Worm (Caenorhabditis elegans) whole organism, L1 larva: ENCODE results near the gene C44B9.3.

Experiments used
- C04F5.9 ChIP-seq: sonication (generic microtip); optimal IDR thresholded peaks from 2 replicates; lab custom pipeline; 2016; ENCODE audit warnings: missing genetic modification characterization, missing compliant biosample characterization
- C16A3.4 ChIP-seq: fragments of 150-350 bp; optimal IDR thresholded peaks from 2 replicates; lab custom pipeline; 2014; ENCODE audit warnings: missing biosample characterization, missing genetic modification characterization
- Y116A8C.19 ChIP-seq: sonication (generic microtip); optimal IDR thresholded peaks from 2 replicates; lab custom pipeline; 2016; ENCODE audit warnings: missing compliant biosample characterization, missing genetic modification characterization, borderline replicate concordance
- aha-1 ChIP-seq: fragments of 150-350 bp; optimal IDR thresholded peaks from 2 replicates; lab custom pipeline; 2014; ENCODE audit warnings: missing biosample characterization, missing genetic modification characterization
- alr-1 ChIP-seq: fragments of 200-800 bp; sonication (Bioruptor generic); optimal IDR thresholded peaks from 2 replicates; lab custom pipeline; 2018; ENCODE audit warnings: borderline replicate concordance, mild to moderate bottlenecking, missing genetic modification characterization, missing compliant biosample characterization
- aly-2 ChIP-seq: fragments of 150-350 bp; optimal IDR thresholded peaks from 2 replicates; lab custom pipeline; 2014; ENCODE audit warnings: missing biosample characterization, missing genetic modification characterization
- blmp-1 ChIP-seq: fragments of 150-350 bp; optimal IDR thresholded peaks from 2 replicates; lab custom pipeline; 2014; ENCODE audit warnings: missing biosample characterization, missing genetic modification characterization
- ceh-63 ChIP-seq: fragments of 200-800 bp; sonication (Bioruptor generic); optimal IDR thresholded peaks from 2 replicates; lab custom pipeline; 2018; ENCODE audit warnings: mild to moderate bottlenecking, missing genetic modification characterization, missing compliant biosample characterization
- ceh-82 ChIP-seq, 3 experiments: fragments of 150-350 bp in 1 of 3; sonication (generic microtip) in 2 of 3; optimal IDR thresholded peaks; 2 replicates each; lab custom pipeline; 2014 to 2017; ENCODE audit warnings: missing biosample characterization in 3 of 3, missing genetic modification characterization in 3 of 3
- ceh-88 ChIP-seq: fragments of 200-800 bp; sonication (Bioruptor generic); IDR thresholded peaks from 2 replicates; pipeline ENCODE4 v1.3.6; 2022; ENCODE audit warnings: missing genetic modification characterization, missing compliant biosample characterization
- ceh-90 ChIP-seq: sonication (generic microtip); optimal IDR thresholded peaks from 2 replicates; lab custom pipeline; 2016; ENCODE audit warnings: missing genetic modification characterization, missing compliant biosample characterization
- ces-1 ChIP-seq: fragments of 150-350 bp; optimal IDR thresholded peaks from 2 replicates; lab custom pipeline; 2014; ENCODE audit warnings: missing biosample characterization, missing genetic modification reagents, missing genetic modification characterization
- dpl-1 ChIP-seq, 3 experiments: fragments of 150-350 bp in 2 of 3; sonication (generic microtip) in 1 of 3; optimal IDR thresholded peaks; 2 replicates each; lab custom pipeline; 2014 to 2017; ENCODE audit warnings: missing biosample characterization in 3 of 3, missing genetic modification characterization in 3 of 3, missing genetic modification reagents in 3 of 3
- dsc-1 ChIP-seq: sonication (generic microtip); optimal IDR thresholded peaks from 2 replicates; lab custom pipeline; 2016; ENCODE audit warnings: mild to moderate bottlenecking, missing genetic modification characterization, missing compliant biosample characterization
- efl-1 ChIP-seq, 4 experiments: fragments of 150-350 bp; optimal IDR thresholded peaks in 3 of 4; peaks in 1 of 4; 1 replicate in 1 of 4; 2 replicates in 3 of 4; lab custom pipeline; 2014; ENCODE audit warnings: missing biosample characterization in 2 of 4, missing genetic modification characterization in 2 of 4, missing genetic modification reagents in 2 of 4
- egl-27 ChIP-seq, 2 experiments: fragments of 150-350 bp in 1 of 2; sonication (generic microtip); optimal IDR thresholded peaks; 3 replicates each; lab custom pipeline; 2017 to 2018; ENCODE audit warnings: missing biosample characterization in 2 of 2, missing genetic modification characterization in 2 of 2, missing genetic modification reagents in 2 of 2
- elt-3 ChIP-seq, 6 experiments: fragments of 150-350 bp in 1 of 6; sonication (generic microtip); optimal IDR thresholded peaks; 2 replicates each; lab custom pipeline; 2017 to 2018; ENCODE audit warnings: missing biosample characterization in 6 of 6, missing genetic modification characterization in 6 of 6, inconsistent platforms in 1 of 6
- ets-5 ChIP-seq: fragments of 200-800 bp; sonication (Bioruptor generic); IDR thresholded peaks from 2 replicates; pipeline ENCODE4 v1.3.6; 2022; ENCODE audit warnings: missing genetic modification characterization, missing compliant biosample characterization
- fkh-10 ChIP-seq: sonication (generic microtip); optimal IDR thresholded peaks from 2 replicates; lab custom pipeline; 2017; ENCODE audit warnings: missing biosample characterization, missing genetic modification reagents, missing genetic modification characterization
- grh-1 ChIP-seq: fragments of 200-800 bp; sonication (Bioruptor generic); IDR thresholded peaks from 2 replicates; pipeline ENCODE4 v1.3.6; 2022; ENCODE audit warnings: missing genetic modification reagents, missing genetic modification characterization, missing compliant biosample characterization
- hlh-4 ChIP-seq: sonication (generic microtip); optimal IDR thresholded peaks from 2 replicates; lab custom pipeline; 2016; ENCODE audit warnings: mild to moderate bottlenecking, missing genetic modification characterization, missing compliant biosample characterization
- hpl-2 ChIP-seq: fragments of 150-350 bp; optimal IDR thresholded peaks from 2 replicates; lab custom pipeline; 2014; ENCODE audit warnings: missing biosample characterization, missing genetic modification reagents, missing genetic modification characterization
- isw-1 ChIP-seq: fragments of 200-800 bp; sonication (Bioruptor generic); IDR thresholded peaks from 2 replicates; pipeline ENCODE4 v1.3.6; 2022; ENCODE audit warnings: missing genetic modification characterization, missing compliant biosample characterization
- lin-15B ChIP-seq: fragments of 150-350 bp; sonication (generic microtip); optimal IDR thresholded peaks from 3 replicates; lab custom pipeline; 2014; ENCODE audit warnings: missing biosample characterization, missing genetic modification characterization
- lin-35 ChIP-seq, 2 experiments: fragments of 150-350 bp; optimal IDR thresholded peaks; 2 replicates each; lab custom pipeline; 2014; ENCODE audit warnings: missing biosample characterization in 2 of 2, missing genetic modification characterization in 2 of 2, missing genetic modification reagents in 2 of 2
- lin-39 ChIP-seq: fragments of 150-350 bp; optimal IDR thresholded peaks from 2 replicates; lab custom pipeline; 2014; ENCODE audit warnings: missing biosample characterization, missing genetic modification reagents, missing genetic modification characterization
- lir-3 ChIP-seq: sonication (generic microtip); optimal IDR thresholded peaks from 2 replicates; lab custom pipeline; 2016; ENCODE audit warnings: mild to moderate bottlenecking, missing genetic modification characterization, moderate library complexity, missing compliant biosample characterization; ENCODE audit not compliant: poor library complexity
- lsy-2 ChIP-seq, 2 experiments: fragments of 150-350 bp; optimal IDR thresholded peaks; 2 replicates each; lab custom pipeline; 2014; ENCODE audit warnings: missing biosample characterization in 2 of 2, missing genetic modification characterization in 2 of 2
- mab-9 ChIP-seq: fragments of 200-800 bp; sonication (Bioruptor generic); IDR thresholded peaks from 2 replicates; pipeline ENCODE4 v1.3.6; 2022; ENCODE audit warnings: missing genetic modification reagents, missing genetic modification characterization, missing compliant biosample characterization
- mdl-1 ChIP-seq, 2 experiments: fragments of 150-350 bp; optimal IDR thresholded peaks; 2 replicates each; lab custom pipeline; 2014 to 2017; ENCODE audit warnings: missing biosample characterization in 2 of 2, missing genetic modification characterization in 2 of 2, inconsistent platforms in 1 of 2
- mef-2 ChIP-seq: fragments of 150-350 bp; optimal IDR thresholded peaks from 2 replicates; lab custom pipeline; 2014; ENCODE audit warnings: missing biosample characterization, missing genetic modification characterization
- mep-1 ChIP-seq: fragments of 150-350 bp; optimal IDR thresholded peaks from 2 replicates; lab custom pipeline; 2014; ENCODE audit warnings: missing biosample characterization, missing genetic modification characterization
- nhr-19 ChIP-seq: fragments of 200-800 bp; sonication (Bioruptor generic); conservative IDR thresholded peaks from 2 replicates; pipeline ENCODE4 v1.3.6; 2022; ENCODE audit warnings: missing genetic modification characterization, missing compliant biosample characterization
- nhr-237 ChIP-seq: fragments of 150-350 bp; optimal IDR thresholded peaks from 2 replicates; lab custom pipeline; 2014; ENCODE audit warnings: missing biosample characterization, missing genetic modification characterization
- nhr-76 ChIP-seq: sonication (generic microtip); optimal IDR thresholded peaks from 2 replicates; lab custom pipeline; 2017; ENCODE audit warnings: missing biosample characterization, missing genetic modification characterization
- pag-3 ChIP-seq: sonication (generic microtip); optimal IDR thresholded peaks from 2 replicates; lab custom pipeline; 2017; ENCODE audit warnings: missing genetic modification characterization, mild to moderate bottlenecking, missing compliant biosample characterization, antibody characterized with exemption, borderline replicate concordance; ENCODE audit not compliant: insufficient read depth
- pqm-1 ChIP-seq: sonication (generic microtip); optimal IDR thresholded peaks from 3 replicates; lab custom pipeline; 2017; ENCODE audit warnings: missing biosample characterization, missing genetic modification characterization
- rnt-1 ChIP-seq: sonication (generic microtip); optimal IDR thresholded peaks from 2 replicates; lab custom pipeline; 2016; ENCODE audit warnings: mild to moderate bottlenecking, missing genetic modification characterization, moderate library complexity, missing compliant biosample characterization
- sox-4 ChIP-seq: sonication (generic microtip); optimal IDR thresholded peaks from 2 replicates; lab custom pipeline; 2016; ENCODE audit warnings: missing genetic modification characterization, missing compliant biosample characterization
- sptf-1 ChIP-seq: fragments of 150-350 bp; optimal IDR thresholded peaks from 2 replicates; lab custom pipeline; 2014; ENCODE audit warnings: missing biosample characterization, missing genetic modification characterization
- sup-37 ChIP-seq: fragments of 200-800 bp; sonication (Bioruptor generic); optimal IDR thresholded peaks from 2 replicates; lab custom pipeline; 2018; ENCODE audit warnings: mild to moderate bottlenecking, missing genetic modification characterization, missing compliant biosample characterization
- swsn-7 ChIP-seq: sonication (generic microtip); optimal IDR thresholded peaks from 2 replicates; lab custom pipeline; 2016; ENCODE audit warnings: missing genetic modification characterization, missing compliant biosample characterization
- tbx-2 ChIP-seq: sonication (generic microtip); optimal IDR thresholded peaks from 2 replicates; lab custom pipeline; 2016; ENCODE audit warnings: missing genetic modification characterization, missing compliant biosample characterization
- tlp-1 ChIP-seq: fragments of 150-350 bp; optimal IDR thresholded peaks from 2 replicates; lab custom pipeline; 2014; ENCODE audit warnings: missing biosample characterization, missing genetic modification characterization
- unc-62 ChIP-seq: fragments of 150-350 bp; optimal IDR thresholded peaks from 2 replicates; lab custom pipeline; 2014; ENCODE audit warnings: missing biosample characterization, missing genetic modification reagents, missing genetic modification characterization
- unc-98 ChIP-seq: fragments of 200-800 bp; sonication (Bioruptor generic); IDR thresholded peaks from 2 replicates; pipeline ENCODE4 v1.3.6; 2022; ENCODE audit warnings: missing genetic modification characterization, missing compliant biosample characterization
- zip-4 ChIP-seq: fragments of 200-800 bp; sonication (Bioruptor generic); optimal IDR thresholded peaks from 2 replicates; lab custom pipeline; 2018; ENCODE audit warnings: mild to moderate bottlenecking, missing genetic modification characterization, moderate library complexity, missing compliant biosample characterization
- ztf-11 ChIP-seq, 2 experiments: sonication (generic microtip); optimal IDR thresholded peaks; 2 replicates each; lab custom pipeline; 2016 to 2017; ENCODE audit warnings: missing genetic modification characterization in 2 of 2, missing biosample characterization in 1 of 2, missing compliant biosample characterization in 1 of 2
- ztf-4 ChIP-seq: fragments of 150-350 bp; optimal IDR thresholded peaks from 2 replicates; lab custom pipeline; 2014; ENCODE audit warnings: missing biosample characterization, missing genetic modification characterization

C44B9.3 gene

DNA sequence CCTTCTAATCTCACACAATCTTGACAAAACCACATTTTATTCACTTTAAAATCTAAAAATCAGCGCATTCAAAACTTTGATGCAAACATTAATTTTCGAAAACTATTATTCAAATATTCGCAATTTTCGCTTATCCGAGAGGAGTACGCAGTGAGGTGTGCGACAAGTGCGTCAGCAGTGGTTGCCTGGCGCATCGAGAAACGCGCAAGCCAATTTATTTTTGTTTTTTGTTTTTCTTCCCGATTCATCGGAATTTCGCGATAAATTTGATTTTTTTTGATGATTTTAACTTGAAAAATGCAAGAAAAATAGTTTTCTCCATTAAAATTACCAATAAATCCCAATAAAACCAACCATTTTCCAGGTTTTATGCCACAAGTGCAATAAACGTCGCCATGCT, 31.1 kb downstream of the C44B9.3 start, which contains the start of the genes fbxb-85 and hex-3 (continued):
- TF ChIP-seq C16A3.4 (tag; lab: Kevin White, UChicago) (peak; percentile 94), nhr-19 (GFP tag; lab: Robert Waterston, UW) (peak; percentile 94), tlp-1 (no peak), pqm-1 (no peak), zip-4 (GFP tag; lab: Kevin White, UChicago) (peak; percentile 87), hpl-2 (GFP tag; lab: Kevin White, UChicago) (peak; percentile 78), ceh-63 (no peak), blmp-1 (peak; percentile 81), unc-62 (GFP tag; lab: Kevin White, UChicago) (peak; percentile 5), ceh-82 (tag; optimal IDR thresholded peaks at IDR 0.05; lab: Kevin White, UChicago) (peak; percentile 95 to 96 (median 96)), tbx-2 (tag; lab: Kevin White, UChicago) (peak; percentile 98), ceh-90 (tag; lab: Kevin White, UChicago) (peak; percentile 50), mef-2 (tag; lab: Kevin White, UChicago) (peak; percentile 63), sptf-1 (tag; lab: Kevin White, UChicago) (no peak), lin-39 (tag; lab: Kevin White, UChicago) (peak; percentile 94), mep-1 (tag; lab: Kevin White, UChicago) (peak; percentile 98), alr-1 (tag; lab: Kevin White, UChicago) (no peak), C04F5.9 (tag; lab: Kevin White, UChicago) (peak; percentile 86), mab-9 (GFP tag; lab: Robert Waterston, UW) (peak; percentile 91), egl-27 (tag; optimal IDR thresholded peaks at IDR 0.05; lab: Kevin White, UChicago) (peak; percentile 37 to 70), efl-1 (optimal IDR thresholded peaks at IDR 0.05; lab: Kevin White, UChicago) (peak; percentile 91 to 96), efl-1 (GFP tag; optimal IDR thresholded peaks at IDR 0.05 in 1 of 2; lab: Kevin White, UChicago) (peak; percentile 90 to 99), grh-1 (GFP tag; lab: Robert Waterston, UW) (peak; percentile 94), mdl-1 (tag; optimal IDR thresholded peaks at IDR 0.05; lab: Kevin White, UChicago) (peak in 1 of 2 experiments; percentile 86), lin-15B (tag; lab: Kevin White, UChicago) (peak; percentile 90), lin-35 (GFP tag; optimal IDR thresholded peaks at IDR 0.05; lab: Kevin White, UChicago) (peak; percentile 90 to 96), sup-37 (GFP tag; lab: Kevin White, UChicago) (peak; percentile 91), ets-5 (0 out of 2 replicates have a peak, but pooled peaks have one; percentile 80), fkh-10 (GFP tag; lab: Kevin White, UChicago) (peak; percentile 93), hlh-4 (tag; lab: Kevin White, UChicago) (no peak), Y116A8C.19 (tag; lab: Kevin White, UChicago) (peak; percentile 55), nhr-237 (tag; lab: Kevin White, UChicago) (peak; percentile 81), nhr-76 (tag; lab: Kevin White, UChicago) (peak; percentile 43), unc-98 (GFP tag; lab: Robert Waterston, UW) (0 out of 2 replicates have a peak, but pooled peaks have one; percentile 32), isw-1 (peak; percentile 94), swsn-7 (tag; lab: Kevin White, UChicago) (peak; percentile 97), pag-3 (tag; lab: Kevin White, UChicago) (peak; percentile 9), sox-4 (tag; lab: Kevin White, UChicago) (peak; percentile 93), dpl-1 (GFP tag; optimal IDR thresholded peaks at IDR 0.05; lab: Kevin White, UChicago) (peak; percentile 92 to 96 (median 93)), aly-2 (tag; lab: Kevin White, UChicago) (peak; percentile 94), ztf-4 (tag; lab: Kevin White, UChicago) (peak; percentile 84), dsc-1 (tag; lab: Kevin White, UChicago) (peak; percentile 98), aha-1 (tag; lab: Kevin White, UChicago) (peak; percentile 76), elt-3 (tag; optimal IDR thresholded peaks at IDR 0.05; lab: Kevin White, UChicago) (peak in 4 of 6 experiments; percentile 10 to 92 (median 72)), lsy-2 (tag; optimal IDR thresholded peaks at IDR 0.05; lab: Kevin White, UChicago) (peak; percentile 95), rnt-1 (peak; percentile 97), lir-3 (tag; lab: Kevin White, UChicago) (peak; percentile 89), ztf-11 (tag; optimal IDR thresholded peaks at IDR 0.05; lab: Kevin White, UChicago) (peak in 1 of 2 experiments; percentile 90), ces-1 (GFP tag; lab: Kevin White, UChicago) (no peak), ceh-88 (GFP tag; lab: Robert Waterston, UW) (peak; percentile 89)
